Worm (Caenorhabditis elegans) whole organism, young adult: ENCODE results near the gene F32D8.5.
A peak's percentile ranks its signal among the peaks of the same experiment; 100 is the strongest.

ENCODE experiments used
- C06A6.2 ChIP-seq: fragments of 200-800 bp; sonication (Bioruptor generic); conservative IDR thresholded peaks from 2 replicates; pipeline ENCODE4 v1.3.6; 2022; ENCODE audit warnings: missing genetic modification characterization, missing compliant biosample characterization
- C17E4.6 ChIP-seq: fragments of 200-800 bp; sonication (Bioruptor generic); IDR thresholded peaks from 2 replicates; pipeline ENCODE4 v1.3.6; 2022; ENCODE audit warnings: missing genetic modification reagents, missing genetic modification characterization, missing compliant biosample characterization
- D2030.7 ChIP-seq: fragments of 200-800 bp; sonication (Bioruptor generic); IDR thresholded peaks from 2 replicates; pipeline ENCODE4 v1.3.6; 2022; ENCODE audit warnings: missing genetic modification reagents, missing genetic modification characterization, missing compliant biosample characterization
- F33H1.4 ChIP-seq: fragments of 200-800 bp; sonication (Bioruptor generic); IDR thresholded peaks from 2 replicates; pipeline ENCODE4 v1.3.6; 2022; ENCODE audit warnings: missing genetic modification reagents, missing genetic modification characterization, missing compliant biosample characterization
- F37B4.10 ChIP-seq: fragments of 200-800 bp; sonication (Bioruptor generic); IDR thresholded peaks from 2 replicates; pipeline ENCODE4 v1.3.6; 2022; ENCODE audit warnings: missing genetic modification characterization, missing compliant biosample characterization
- F49E8.2 ChIP-seq: sonication (generic microtip); optimal IDR thresholded peaks from 3 replicates; lab custom pipeline; 2017; ENCODE audit warnings: missing genetic modification characterization, mild to moderate bottlenecking, missing compliant biosample characterization, antibody characterized with exemption, moderate library complexity; ENCODE audit not compliant: insufficient read depth
- F52B5.7 ChIP-seq: sonication (generic microtip); optimal IDR thresholded peaks from 2 replicates; lab custom pipeline; 2016; ENCODE audit warnings: mild to moderate bottlenecking, missing genetic modification characterization, missing compliant biosample characterization
- F55B11.4 ChIP-seq: sonication (generic microtip); optimal IDR thresholded peaks from 2 replicates; lab custom pipeline; 2016; ENCODE audit warnings: missing compliant biosample characterization, missing genetic modification characterization, borderline replicate concordance; ENCODE audit not compliant: insufficient read depth
- F57C9.4 ChIP-seq: sonication (generic microtip); optimal IDR thresholded peaks from 2 replicates; lab custom pipeline; 2017; ENCODE audit warnings: mild to moderate bottlenecking, missing genetic modification characterization, missing compliant biosample characterization
- T07F8.4 ChIP-seq: sonication (generic microtip); optimal IDR thresholded peaks from 2 replicates; lab custom pipeline; 2016; ENCODE audit warnings: mild to moderate bottlenecking, missing genetic modification characterization, moderate library complexity, missing compliant biosample characterization
- Y79H2A.3 ChIP-seq: fragments of 200-800 bp; sonication (Bioruptor generic); conservative IDR thresholded peaks from 2 replicates; pipeline ENCODE4 v1.3.6; 2022; ENCODE audit warnings: missing genetic modification reagents, missing genetic modification characterization, missing compliant biosample characterization
- Y95B8A.8 ChIP-seq: fragments of 200-800 bp; sonication (Bioruptor generic); IDR thresholded peaks from 2 replicates; pipeline ENCODE4 v1.3.6; 2022; ENCODE audit warnings: missing genetic modification reagents, missing genetic modification characterization, missing compliant biosample characterization
- aptf-3 ChIP-seq: fragments of 200-800 bp; sonication (Bioruptor generic); IDR thresholded peaks from 2 replicates; pipeline ENCODE4 v1.3.6; 2022; ENCODE audit warnings: missing genetic modification characterization, missing compliant biosample characterization
- atf-7 ChIP-seq: sonication (generic microtip); optimal IDR thresholded peaks from 2 replicates; lab custom pipeline; 2017; ENCODE audit warnings: mild to moderate bottlenecking, missing genetic modification characterization, missing compliant biosample characterization
- attf-5 ChIP-seq: fragments of 200-800 bp; sonication (Bioruptor generic); optimal IDR thresholded peaks from 2 replicates; lab custom pipeline; 2018; ENCODE audit warnings: mild to moderate bottlenecking, missing genetic modification characterization, missing compliant biosample characterization
- ccch-3 ChIP-seq: fragments of 200-800 bp; sonication (Bioruptor generic); optimal IDR thresholded peaks from 2 replicates; lab custom pipeline; 2018; ENCODE audit warnings: mild to moderate bottlenecking, missing genetic modification characterization, missing compliant biosample characterization
- cebp-2 ChIP-seq: fragments of 200-800 bp; sonication (Bioruptor generic); IDR thresholded peaks from 2 replicates; pipeline ENCODE4 v1.3.6; 2022; ENCODE audit warnings: missing genetic modification characterization, missing compliant biosample characterization
- die-1 ChIP-seq: sonication (generic microtip); optimal IDR thresholded peaks from 2 replicates; lab custom pipeline; 2016; ENCODE audit warnings: missing genotype, mild to moderate bottlenecking, missing genetic modification characterization, missing compliant biosample characterization
- dox-1 ChIP-seq: fragments of 200-800 bp; sonication (Bioruptor generic); IDR thresholded peaks from 2 replicates; pipeline ENCODE4 v1.3.6; 2022; ENCODE audit warnings: missing genetic modification reagents, missing genetic modification characterization, missing compliant biosample characterization
- dpl-1 ChIP-seq: fragments of 150-350 bp; optimal IDR thresholded peaks from 2 replicates; lab custom pipeline; 2014; ENCODE audit warnings: missing biosample characterization, missing genetic modification reagents, missing genetic modification characterization
- ekl-4 ChIP-seq: fragments of 200-800 bp; sonication (Bioruptor generic); IDR thresholded peaks from 2 replicates; pipeline ENCODE4 v1.3.6; 2022; ENCODE audit warnings: missing genetic modification reagents, missing genetic modification characterization, missing compliant biosample characterization
- fkh-3 ChIP-seq: sonication (generic microtip); optimal IDR thresholded peaks from 2 replicates; lab custom pipeline; 2016; ENCODE audit warnings: mild to moderate bottlenecking, missing genetic modification characterization, missing compliant biosample characterization
- gei-17 ChIP-seq: fragments of 200-800 bp; sonication (Bioruptor generic); optimal IDR thresholded peaks from 2 replicates; lab custom pipeline; 2018; ENCODE audit warnings: mild to moderate bottlenecking, missing genetic modification characterization, missing compliant biosample characterization
- let-526 ChIP-seq: fragments of 200-800 bp; sonication (Bioruptor generic); IDR thresholded peaks from 2 replicates; pipeline ENCODE4 v1.3.6; 2022; ENCODE audit warnings: missing genetic modification reagents, missing genetic modification characterization, missing compliant biosample characterization
- let-607 ChIP-seq, 2 experiments: fragments of 200-800 bp in 1 of 2; sonication (Bioruptor generic) in 1 of 2; sonication (generic microtip) in 1 of 2; optimal IDR thresholded peaks; 2 replicates each; lab custom pipeline; 2016 to 2018; ENCODE audit warnings: mild to moderate bottlenecking in 2 of 2, missing compliant biosample characterization in 2 of 2, missing genetic modification characterization in 2 of 2, moderate library complexity in 2 of 2, missing genotype in 1 of 2
- lir-1 ChIP-seq: fragments of 200-800 bp; sonication (Bioruptor generic); conservative IDR thresholded peaks from 2 replicates; pipeline ENCODE4 v1.3.6; 2022; ENCODE audit warnings: missing genetic modification reagents, missing genetic modification characterization, missing compliant biosample characterization
- lsl-1 ChIP-seq: fragments of 200-800 bp; sonication (Bioruptor generic); optimal IDR thresholded peaks from 2 replicates; lab custom pipeline; 2018; ENCODE audit warnings: mild to moderate bottlenecking, missing genetic modification characterization, moderate library complexity, missing compliant biosample characterization
- madf-3 ChIP-seq: fragments of 200-800 bp; sonication (Bioruptor generic); IDR thresholded peaks from 2 replicates; pipeline ENCODE4 v1.3.6; 2022; ENCODE audit warnings: missing genetic modification reagents, missing genetic modification characterization, missing compliant biosample characterization
- madf-6 ChIP-seq: fragments of 200-800 bp; sonication (Bioruptor generic); IDR thresholded peaks from 2 replicates; pipeline ENCODE4 v1.3.6; 2022; ENCODE audit warnings: missing genetic modification reagents, missing genetic modification characterization, missing compliant biosample characterization
- madf-8 ChIP-seq: fragments of 200-800 bp; sonication (Bioruptor generic); conservative IDR thresholded peaks from 2 replicates; pipeline ENCODE4 v1.3.6; 2022; ENCODE audit warnings: missing genetic modification reagents, missing genetic modification characterization, missing compliant biosample characterization
- nhr-179 ChIP-seq: sonication (generic microtip); optimal IDR thresholded peaks from 2 replicates; lab custom pipeline; 2016; ENCODE audit warnings: mild to moderate bottlenecking, missing genetic modification characterization, missing compliant biosample characterization
- repo-1 ChIP-seq: sonication (generic microtip); optimal IDR thresholded peaks from 2 replicates; lab custom pipeline; 2017; ENCODE audit warnings: mild to moderate bottlenecking, missing genetic modification characterization, missing compliant biosample characterization
- sea-2 ChIP-seq: fragments of 200-800 bp; sonication (Bioruptor generic); IDR thresholded peaks from 2 replicates; pipeline ENCODE4 v1.3.6; 2022; ENCODE audit warnings: missing genetic modification characterization, missing compliant biosample characterization
- snpc-1.3 ChIP-seq: sonication (generic microtip); optimal IDR thresholded peaks from 2 replicates; lab custom pipeline; 2017; ENCODE audit warnings: missing genetic modification characterization, mild to moderate bottlenecking, missing compliant biosample characterization, antibody characterized with exemption, moderate library complexity, missing genotype, missing genetic modification reagents; ENCODE audit not compliant: insufficient read depth
- snpc-3.4 ChIP-seq: sonication (generic microtip); optimal IDR thresholded peaks from 2 replicates; lab custom pipeline; 2017; ENCODE audit warnings: missing genetic modification characterization, mild to moderate bottlenecking, missing compliant biosample characterization, antibody characterized with exemption, moderate library complexity, missing genotype, missing genetic modification reagents
- somi-1 ChIP-seq: fragments of 200-800 bp; sonication (Bioruptor generic); optimal IDR thresholded peaks from 2 replicates; lab custom pipeline; 2018; ENCODE audit warnings: mild to moderate bottlenecking, missing genetic modification characterization, missing compliant biosample characterization
- tlf-1 ChIP-seq: fragments of 200-800 bp; sonication (Bioruptor generic); optimal IDR thresholded peaks from 2 replicates; lab custom pipeline; 2018; ENCODE audit warnings: mild to moderate bottlenecking, missing genetic modification characterization, missing compliant biosample characterization
- zfh-2 ChIP-seq: fragments of 200-800 bp; sonication (Bioruptor generic); conservative IDR thresholded peaks from 2 replicates; pipeline ENCODE4 v1.3.6; 2022; ENCODE audit warnings: missing genetic modification reagents, missing genetic modification characterization, missing compliant biosample characterization
- zim-3 ChIP-seq: sonication (generic microtip); optimal IDR thresholded peaks from 2 replicates; lab custom pipeline; 2017; ENCODE audit warnings: mild to moderate bottlenecking, missing genetic modification characterization, moderate library complexity, missing compliant biosample characterization
- ztf-22 ChIP-seq: fragments of 200-800 bp; sonication (Bioruptor generic); optimal IDR thresholded peaks from 2 replicates; lab custom pipeline; 2018; ENCODE audit warnings: mild to moderate bottlenecking, missing genetic modification characterization, moderate library complexity, missing compliant biosample characterization
- ztf-25 ChIP-seq: fragments of 200-800 bp; sonication (Bioruptor generic); IDR thresholded peaks from 2 replicates; pipeline ENCODE4 v1.3.6; 2022; ENCODE audit warnings: missing genetic modification reagents, missing genetic modification characterization, missing compliant biosample characterization

F32D8.5 gene

ce11 chrV:10858340-10858739 is 36.3 kb upstream of the F32D8.5 start (continued):
- TF ChIP-seq aptf-3 (GFP tag; lab: Robert Waterston, UW) (no peak), F33H1.4 (no peak), fkh-3 (no peak), cebp-2 (GFP tag; lab: Robert Waterston, UW) (no peak), T07F8.4 (tag; lab: Kevin White, UChicago) (no peak), zfh-2 (GFP tag; lab: Robert Waterston, UW) (peak; percentile 96), ekl-4 (GFP tag; lab: Robert Waterston, UW) (no peak), ztf-25 (GFP tag; lab: Robert Waterston, UW) (no peak), madf-8 (GFP tag; lab: Robert Waterston, UW) (no peak), sea-2 (no peak), D2030.7 (GFP tag; lab: Robert Waterston, UW) (no peak), lir-1 (GFP tag; lab: Robert Waterston, UW) (no peak), somi-1 (GFP tag; lab: Kevin White, UChicago) (peak; percentile 91), tlf-1 (GFP tag; lab: Kevin White, UChicago) (peak; percentile 26), gei-17 (GFP tag; lab: Kevin White, UChicago) (peak; percentile 17), nhr-179 (tag; lab: Kevin White, UChicago) (no peak), Y95B8A.8 (GFP tag; lab: Robert Waterston, UW) (peak; percentile 63; the same call in 1 of the 2 replicates), Y79H2A.3 (GFP tag; lab: Robert Waterston, UW) (no peak), attf-5 (GFP tag; lab: Kevin White, UChicago) (peak; percentile 31), F55B11.4 (tag; lab: Kevin White, UChicago) (no peak), let-526 (GFP tag; lab: Robert Waterston, UW) (no peak), ztf-22 (GFP tag; lab: Kevin White, UChicago) (peak; percentile 39), let-607 (tag; optimal IDR thresholded peaks at IDR 0.05; lab: Kevin White, UChicago) (peak in 1 of 2 experiments; percentile 21), ccch-3 (GFP tag; lab: Kevin White, UChicago) (no peak), lsl-1 (no peak), madf-3 (GFP tag; lab: Robert Waterston, UW) (no peak), zim-3 (tag; lab: Kevin White, UChicago) (no peak), C06A6.2 (GFP tag; lab: Robert Waterston, UW) (peak; percentile 72), atf-7 (tag; lab: Kevin White, UChicago) (peak; percentile 54), dox-1 (GFP tag; lab: Robert Waterston, UW) (peak; percentile 63; the same call in 1 of the 2 replicates), dpl-1 (no peak), F52B5.7 (tag; lab: Kevin White, UChicago) (no peak), repo-1 (tag; lab: Kevin White, UChicago) (no peak), die-1 (tag; lab: Kevin White, UChicago) (no peak), F49E8.2 (tag; lab: Kevin White, UChicago) (no peak), F37B4.10 (no peak), C17E4.6 (GFP tag; lab: Robert Waterston, UW) (no peak), snpc-3.4 (tag; lab: Kevin White, UChicago) (no peak), snpc-1.3 (tag; lab: Kevin White, UChicago) (no peak), F57C9.4 (tag; lab: Kevin White, UChicago) (no peak), madf-6 (GFP tag; lab: Robert Waterston, UW) (no peak)
